Worm (Caenorhabditis elegans): ENCODE data around the gene W02A2.5.

DNA sequence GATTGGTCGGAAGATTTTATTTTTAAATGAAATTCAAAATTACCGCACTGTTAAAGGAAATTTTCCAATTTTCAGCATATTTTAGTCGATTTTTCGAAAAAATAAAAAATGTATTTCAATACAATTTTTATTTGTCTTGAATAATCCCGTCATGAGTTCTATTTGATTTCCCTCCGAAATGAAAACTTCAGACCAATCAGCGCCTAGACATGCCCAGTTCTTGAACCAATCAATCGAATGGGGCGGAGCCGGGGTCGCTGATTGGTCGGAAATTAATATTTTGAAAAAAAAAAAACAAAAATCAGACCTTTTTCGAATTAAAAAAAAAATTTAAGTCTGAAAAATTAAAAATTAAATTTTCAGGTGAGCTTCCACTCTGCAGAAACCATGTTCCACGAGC, 33.0 kb upstream of the W02A2.5 start:
- TF ChIP-seq tbx-2 (tag; optimal IDR thresholded peaks at IDR 0.05) (no peak), ceh-82 (tag; optimal IDR thresholded peaks at IDR 0.05) (no peak), elt-2 (tag; optimal IDR thresholded peaks at IDR 0.05) (no peak), jun-1 (tag; optimal IDR thresholded peaks at IDR 0.05) (no peak), aly-2 (tag; optimal IDR thresholded peaks at IDR 0.05) (no peak)
